Fruit fly (Drosophila melanogaster) whole organism, embryonic: ENCODE data around the gene Ptp10D.

Source experiments
- Abd-B ChIP-seq: fragments of 200-800 bp; sonication (Bioruptor generic); optimal IDR thresholded peaks from 2 replicates; lab custom pipeline; 2018; ENCODE audit warnings: missing biosample characterization, mild to moderate bottlenecking, missing genetic modification characterization, moderate library complexity
- B-H2 ChIP-seq: fragments of 200-800 bp; sonication (Bioruptor generic); optimal IDR thresholded peaks from 2 replicates; lab custom pipeline; 2018; ENCODE audit warnings: missing biosample characterization, mild to moderate bottlenecking, missing genetic modification characterization
- Bgb ChIP-seq: fragments of 200-800 bp; sonication (Bioruptor generic); IDR thresholded peaks from 2 replicates; pipeline ENCODE4 v1.3.6; 2022; ENCODE audit warnings: missing biosample characterization, missing genetic modification characterization; ENCODE audit not compliant: partially characterized antibody
- CG1529 ChIP-seq: fragments of 200-800 bp; sonication (Bioruptor generic); optimal IDR thresholded peaks from 3 replicates; lab custom pipeline; 2018; ENCODE audit warnings: missing biosample characterization, missing genetic modification characterization
- CG15514 ChIP-seq: fragments of 200-800 bp; sonication (Bioruptor generic); optimal IDR thresholded peaks from 3 replicates; lab custom pipeline; 2017; ENCODE audit warnings: missing biosample characterization, missing genetic modification characterization, mild to moderate bottlenecking, moderate library complexity, missing genetic modification reagents
- CG2889 ChIP-seq: fragments of 200-800 bp; sonication (Bioruptor generic); IDR thresholded peaks from 3 replicates; pipeline ENCODE4 v1.3.6; 2022; ENCODE audit warnings: missing biosample characterization, missing genetic modification characterization
- CG31441 ChIP-seq: fragments of 200-800 bp; sonication (Bioruptor generic); IDR thresholded peaks from 2 replicates; pipeline ENCODE4 v1.3.6; 2022; ENCODE audit warnings: missing biosample characterization, missing genetic modification characterization
- CG32532 ChIP-seq: fragments of 200-800 bp; sonication (Bioruptor generic); IDR thresholded peaks from 2 replicates; pipeline ENCODE4 v1.3.6; 2022; ENCODE audit warnings: missing biosample characterization, missing genetic modification characterization
- CG3838 ChIP-seq: fragments of 200-800 bp; sonication (Bioruptor generic); optimal IDR thresholded peaks from 3 replicates; lab custom pipeline; 2016; ENCODE audit warnings: missing biosample characterization, missing genetic modification characterization
- CG4404 ChIP-seq: fragments of 200-800 bp; sonication (Bioruptor generic); IDR thresholded peaks from 2 replicates; pipeline ENCODE4 v1.3.6; 2022; ENCODE audit warnings: missing biosample characterization, missing genetic modification characterization
- CG5180 ChIP-seq: fragments of 200-800 bp; sonication (Bioruptor generic); optimal IDR thresholded peaks from 3 replicates; lab custom pipeline; 2017; ENCODE audit warnings: missing biosample characterization, missing genetic modification characterization, mild to moderate bottlenecking, moderate library complexity, missing genetic modification reagents
- CG6272 ChIP-seq: fragments of 200-800 bp; sonication (Bioruptor generic); IDR thresholded peaks from 2 replicates; pipeline ENCODE4 v1.3.6; 2022; ENCODE audit warnings: missing biosample characterization, missing genetic modification characterization
- CG7556 ChIP-seq: fragments of 200-800 bp; sonication (Bioruptor generic); optimal IDR thresholded peaks from 2 replicates; lab custom pipeline; 2017; ENCODE audit warnings: missing biosample characterization, mild to moderate bottlenecking, missing genetic modification characterization
- CG7987 ChIP-seq: fragments of 200-800 bp; sonication (Bioruptor generic); optimal IDR thresholded peaks from 2 replicates; lab custom pipeline; 2018; ENCODE audit warnings: missing biosample characterization, mild to moderate bottlenecking, missing genetic modification characterization, moderate library complexity
- CG8359 ChIP-seq: fragments of 200-800 bp; sonication (Bioruptor generic); optimal IDR thresholded peaks from 2 replicates; lab custom pipeline; 2017; ENCODE audit warnings: missing biosample characterization, mild to moderate bottlenecking, missing genetic modification characterization, borderline replicate concordance
- CG9727 ChIP-seq: fragments of 200-800 bp; sonication (Bioruptor generic); optimal IDR thresholded peaks from 3 replicates; lab custom pipeline; 2017; ENCODE audit warnings: missing biosample characterization, mild to moderate bottlenecking, missing genetic modification characterization
- CG9797 ChIP-seq: fragments of 200-800 bp; sonication (Bioruptor generic); optimal IDR thresholded peaks from 3 replicates; lab custom pipeline; 2018; ENCODE audit warnings: missing biosample characterization, mild to moderate bottlenecking, missing genetic modification characterization
- Dip2 ChIP-seq: fragments of 200-800 bp; sonication (Bioruptor generic); IDR thresholded peaks from 2 replicates; pipeline ENCODE4 v1.3.6; 2022; ENCODE audit warnings: missing biosample characterization, missing genetic modification characterization
- Dip3 ChIP-seq: fragments of 200-800 bp; sonication (Bioruptor generic); optimal IDR thresholded peaks from 3 replicates; lab custom pipeline; 2016; ENCODE audit warnings: missing biosample characterization, missing genetic modification characterization
- E2f1 ChIP-seq: fragments of 200-800 bp; sonication (Bioruptor generic); IDR thresholded peaks from 2 replicates; pipeline ENCODE4 v1.3.6; 2022; ENCODE audit warnings: missing biosample characterization, missing genetic modification characterization
- Elba2 ChIP-seq: fragments of 200-800 bp; sonication (Bioruptor generic); optimal IDR thresholded peaks from 3 replicates; lab custom pipeline; 2016; ENCODE audit warnings: missing biosample characterization, missing genetic modification characterization
- HLHmδ ChIP-seq: fragments of 200-800 bp; sonication (Bioruptor generic); optimal IDR thresholded peaks from 2 replicates; lab custom pipeline; 2018; ENCODE audit warnings: missing biosample characterization, mild to moderate bottlenecking, missing genetic modification characterization, moderate library complexity
- Lim3 ChIP-seq: fragments of 200-800 bp; sonication (Bioruptor generic); IDR thresholded peaks from 2 replicates; pipeline ENCODE4 v1.3.6; 2022; ENCODE audit warnings: missing biosample characterization, missing genetic modification characterization
- NC2β ChIP-seq: fragments of 200-800 bp; sonication (Bioruptor generic); optimal IDR thresholded peaks from 2 replicates; lab custom pipeline; 2016; ENCODE audit warnings: missing biosample characterization, missing genetic modification characterization
- Oaz ChIP-seq: fragments of 200-800 bp; sonication (Bioruptor generic); IDR thresholded peaks from 2 replicates; pipeline ENCODE4 v1.3.6; 2022; ENCODE audit warnings: missing biosample characterization, missing genetic modification characterization
- Side ChIP-seq: fragments of 200-800 bp; sonication (Bioruptor generic); optimal IDR thresholded peaks from 2 replicates; lab custom pipeline; 2016; ENCODE audit warnings: missing biosample characterization, missing genetic modification characterization
- Xrp1 ChIP-seq: fragments of 200-800 bp; sonication (Bioruptor generic); IDR thresholded peaks from 2 replicates; pipeline ENCODE4 v1.3.6; 2022; ENCODE audit warnings: missing biosample characterization, missing genetic modification characterization
- abd-A ChIP-seq: fragments of 200-800 bp; sonication (Bioruptor generic); optimal IDR thresholded peaks from 3 replicates; lab custom pipeline; 2019; ENCODE audit warnings: missing biosample characterization, mild to moderate bottlenecking, missing genetic modification characterization, moderate library complexity
- ara ChIP-seq: fragments of 200-800 bp; sonication (Bioruptor generic); IDR thresholded peaks from 2 replicates; pipeline ENCODE4 v1.3.6; 2022; ENCODE audit warnings: missing biosample characterization, missing genetic modification characterization
- crol ChIP-seq: fragments of 200-800 bp; sonication (Bioruptor generic); IDR thresholded peaks from 2 replicates; pipeline ENCODE4 v1.3.6; 2022; ENCODE audit warnings: missing biosample characterization, missing genetic modification characterization
- dysf ChIP-seq: fragments of 200-800 bp; sonication (Bioruptor generic); IDR thresholded peaks from 3 replicates; pipeline ENCODE4 v1.3.6; 2022; ENCODE audit warnings: missing biosample characterization, missing genetic modification characterization
- hkb ChIP-seq, 2 experiments: fragments of 200-800 bp in 1 of 2; fragments of >200 bp in 1 of 2; sonication (Bioruptor generic) in 1 of 2; IDR thresholded peaks in 1 of 2; optimal IDR thresholded peaks in 1 of 2; 2 replicates each; pipeline versions ENCODE4 v1.3.6 to Lab custom; 2017 to 2022; ENCODE audit warnings: missing biosample characterization in 1 of 2, missing genetic modification characterization in 1 of 2
- hth ChIP-seq: fragments of >200 bp; optimal IDR thresholded peaks from 2 replicates; lab custom pipeline; 2017; ENCODE audit warnings: inconsistent platforms
- jumu ChIP-seq: fragments of 200-800 bp; sonication (Bioruptor generic); optimal IDR thresholded peaks from 3 replicates; lab custom pipeline; 2016; ENCODE audit warnings: missing biosample characterization, missing genetic modification characterization
- kah ChIP-seq: fragments of 200-800 bp; sonication (Bioruptor generic); optimal IDR thresholded peaks from 2 replicates; lab custom pipeline; 2018; ENCODE audit warnings: missing biosample characterization, mild to moderate bottlenecking, missing genetic modification characterization
- lilli ChIP-seq: fragments of 200-800 bp; sonication (Bioruptor generic); optimal IDR thresholded peaks from 3 replicates; lab custom pipeline; 2016; ENCODE audit warnings: missing biosample characterization, missing genetic modification characterization
- mirr ChIP-seq: fragments of 200-800 bp; sonication (Bioruptor generic); optimal IDR thresholded peaks from 3 replicates; lab custom pipeline; 2018; ENCODE audit warnings: missing biosample characterization, mild to moderate bottlenecking, missing genetic modification characterization
- nmo ChIP-seq: fragments of 200-800 bp; sonication (Bioruptor generic); optimal IDR thresholded peaks from 2 replicates; lab custom pipeline; 2018; ENCODE audit warnings: missing biosample characterization, mild to moderate bottlenecking, missing genetic modification characterization, moderate library complexity
- nom ChIP-seq: fragments of 200-800 bp; sonication (Bioruptor generic); optimal IDR thresholded peaks from 2 replicates; lab custom pipeline; 2017; ENCODE audit warnings: missing biosample characterization, missing genetic modification characterization, mild to moderate bottlenecking, moderate library complexity, missing genetic modification reagents
- pita ChIP-seq: fragments of 200-800 bp; sonication (Bioruptor generic); optimal IDR thresholded peaks from 2 replicates; lab custom pipeline; 2017; ENCODE audit warnings: missing biosample characterization, mild to moderate bottlenecking, missing genetic modification characterization
- pnt ChIP-seq: fragments of 200-800 bp; sonication (Bioruptor generic); optimal IDR thresholded peaks from 3 replicates; lab custom pipeline; 2016; ENCODE audit warnings: missing biosample characterization, missing genetic modification characterization
- ranshi ChIP-seq: fragments of 200-800 bp; sonication (Bioruptor generic); IDR thresholded peaks from 2 replicates; pipeline ENCODE4 v1.3.6; 2022; ENCODE audit warnings: missing biosample characterization, missing genetic modification characterization
- row ChIP-seq: fragments of 200-800 bp; sonication (Bioruptor generic); IDR thresholded peaks from 3 replicates; pipeline ENCODE4 v1.3.6; 2022; ENCODE audit warnings: missing biosample characterization, missing genetic modification characterization
- sc ChIP-seq, 3 experiments: fragments of >200 bp in 2 of 3; fragments of 200-800 bp in 1 of 3; sonication (Bioruptor generic) in 1 of 3; optimal IDR thresholded peaks; 2 replicates in 2 of 3; 3 replicates in 1 of 3; lab custom pipeline; 2017; ENCODE audit warnings: mild to moderate bottlenecking in 1 of 3, missing biosample characterization in 1 of 3, missing genetic modification characterization in 1 of 3, missing genetic modification reagents in 1 of 3
- sna ChIP-seq: fragments of 200-800 bp; sonication (Bioruptor generic); IDR thresholded peaks from 2 replicates; pipeline ENCODE4 v1.3.6; 2022; ENCODE audit warnings: missing biosample characterization, missing genetic modification characterization; ENCODE audit not compliant: partially characterized antibody
- sob ChIP-seq: fragments of 200-800 bp; sonication (Bioruptor generic); IDR thresholded peaks from 2 replicates; pipeline ENCODE4 v1.3.6; 2022; ENCODE audit warnings: missing biosample characterization, missing genetic modification characterization
- stc ChIP-seq: fragments of 200-800 bp; sonication (Bioruptor generic); IDR thresholded peaks from 2 replicates; pipeline ENCODE4 v1.3.6; 2022; ENCODE audit warnings: missing biosample characterization, missing genetic modification characterization
- trem ChIP-seq: fragments of 200-800 bp; optimal IDR thresholded peaks from 3 replicates; lab custom pipeline; 2019; ENCODE audit warnings: missing biosample characterization, mild to moderate bottlenecking, missing genetic modification characterization, moderate library complexity

The Ptp10D gene

DNA sequence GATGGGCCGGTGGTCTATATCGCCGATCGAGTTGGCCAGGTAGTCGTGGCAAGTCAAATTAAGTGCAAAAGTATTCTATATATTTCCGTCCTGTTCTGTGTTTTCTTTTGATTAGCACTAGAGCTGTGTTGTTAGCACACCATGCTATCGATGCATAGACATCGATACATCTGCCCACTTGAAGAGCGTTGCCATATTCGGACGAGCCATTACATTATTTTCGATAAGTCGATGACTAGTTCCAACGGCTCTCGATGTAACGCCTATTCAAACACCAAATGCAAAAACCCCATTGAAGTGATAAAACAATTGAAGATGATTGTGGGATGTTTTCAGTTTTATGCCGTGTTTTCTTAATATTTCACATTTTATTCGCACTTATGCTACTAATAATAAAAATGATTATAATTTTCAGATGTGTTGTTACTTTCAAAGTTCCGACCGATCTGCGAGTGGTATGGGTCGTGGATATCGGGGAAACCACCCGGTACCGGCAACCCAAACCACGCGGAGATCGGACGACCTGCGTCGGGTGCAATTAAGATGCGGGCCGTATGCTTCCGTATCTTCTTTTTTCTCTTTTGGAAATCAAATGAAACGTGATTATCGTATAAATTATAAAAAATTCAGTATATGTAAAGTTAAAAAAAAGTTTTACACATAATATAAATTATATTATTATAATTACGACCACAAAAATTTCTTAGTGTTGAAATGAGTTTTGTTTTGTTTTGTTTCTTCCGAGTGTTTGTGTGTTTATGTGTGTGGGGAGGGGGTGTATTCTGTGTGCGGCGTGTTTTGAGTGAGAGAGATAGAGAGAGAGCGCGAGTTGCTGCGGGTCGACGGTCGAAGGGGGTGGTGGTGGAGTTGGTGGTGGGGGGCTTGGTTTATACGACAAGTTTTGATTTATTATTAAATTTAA is 88.2 kb downstream of the Ptp10D start, which contains the start of gene FucT6 (continued):
- TF ChIP-seq CG15514 (GFP tag; lab: Kevin White, UChicago) (peak; percentile 98), Oaz (GFP tag; lab: Robert Waterston, UW) (no peak), nmo (GFP tag; lab: Kevin White, UChicago) (no peak), CG4404 (no peak), hkb (optimal IDR thresholded peaks at IDR 0.05; lab: Kevin White, UChicago) (no peak), hkb (GFP tag; IDR thresholded peaks at IDR 0.05; lab: Robert Waterston, UW) (no peak), sob (GFP tag; lab: Robert Waterston, UW) (no peak), Xrp1 (GFP tag; lab: Robert Waterston, UW) (no peak), crol (GFP tag; lab: Robert Waterston, UW) (peak; percentile 97), NC2β (GFP tag; lab: Kevin White, UChicago) (peak; percentile 1), trem (tag; lab: Kevin White, UChicago) (peak; percentile 71), lilli (GFP tag; lab: Kevin White, UChicago) (no peak), Abd-B (no peak), Dip2 (GFP tag; lab: Robert Waterston, UW) (no peak), CG31441 (GFP tag; lab: Robert Waterston, UW) (0 out of 2 replicates have a peak, but pooled peaks have one; percentile 1), ara (no peak), CG5180 (GFP tag; lab: Kevin White, UChicago) (no peak), CG9797 (peak; percentile 38), stc (GFP tag; lab: Robert Waterston, UW) (no peak), jumu (GFP tag; lab: Kevin White, UChicago) (no peak), kah (GFP tag; lab: Kevin White, UChicago) (no peak), Lim3 (GFP tag; lab: Robert Waterston, UW) (no peak), CG8359 (GFP tag; lab: Kevin White, UChicago) (no peak), hth (no peak), CG3838 (no peak), CG7556 (GFP tag; lab: Kevin White, UChicago) (peak; percentile 49), mirr (GFP tag; lab: Kevin White, UChicago) (no peak), nom (peak; percentile 45), CG7987 (no peak), Dip3 (no peak), abd-A (tag; lab: Kevin White, UChicago) (no peak), row (no peak; the same call in 1 of the 3 replicates), Elba2 (no peak), ranshi (GFP tag; lab: Robert Waterston, UW) (0 out of 2 replicates have a peak, but pooled peaks have one; percentile 21), B-H2 (GFP tag; lab: Kevin White, UChicago) (peak; percentile 36), Side (GFP tag; lab: Kevin White, UChicago) (no peak), dysf (GFP tag; lab: Robert Waterston, UW) (no peak), CG32532 (GFP tag; lab: Robert Waterston, UW) (peak; percentile 52; the same call in 1 of the 2 replicates), CG1529 (GFP tag; lab: Kevin White, UChicago) (no peak), sc (optimal IDR thresholded peaks at IDR 0.05; lab: Kevin White, UChicago) (no peak), sc (GFP tag; optimal IDR thresholded peaks at IDR 0.05; lab: Kevin White, UChicago) (no peak), pnt (no peak), CG2889 (GFP tag; lab: Robert Waterston, UW) (no peak), pita (no peak), Bgb (GFP tag; lab: Robert Waterston, UW) (peak; percentile 94), HLHmδ (GFP tag; lab: Kevin White, UChicago) (no peak), CG6272 (GFP tag; lab: Robert Waterston, UW) (no peak), E2f1 (GFP tag; lab: Robert Waterston, UW) (no peak), sna (GFP tag; lab: Robert Waterston, UW) (peak; percentile 85), CG9727 (GFP tag; lab: Kevin White, UChicago) (no peak)
